Worm (Caenorhabditis elegans): ENCODE data around the gene tebp-2.

Gene tebp-2

DNA sequence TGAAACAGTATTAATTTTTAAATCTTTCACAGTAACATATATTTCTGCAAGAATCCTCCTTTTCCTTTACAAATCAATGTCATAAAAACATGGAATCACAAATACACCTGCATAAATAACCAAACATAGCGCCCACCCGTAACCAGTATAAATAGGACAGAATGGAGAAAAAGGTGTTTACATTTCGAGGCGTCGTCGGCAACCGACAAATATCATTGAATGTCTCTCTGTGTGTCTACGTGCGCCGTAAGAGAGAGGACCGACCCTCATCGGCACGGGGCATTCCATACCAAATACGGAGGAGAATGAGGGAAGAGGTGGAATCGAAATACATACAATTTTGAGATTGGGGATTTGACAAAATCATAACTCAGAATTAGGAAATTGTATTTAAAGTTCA is 23.7 kb downstream of the tebp-2 start:
- TF ChIP-seq zfp-3 (GFP tag; conservative IDR thresholded peaks at IDR 0.05) = no peak
- TF ChIP-seq nhr-6 (tag; optimal IDR thresholded peaks at IDR 0.05) = peak; percentile 11

DNA sequence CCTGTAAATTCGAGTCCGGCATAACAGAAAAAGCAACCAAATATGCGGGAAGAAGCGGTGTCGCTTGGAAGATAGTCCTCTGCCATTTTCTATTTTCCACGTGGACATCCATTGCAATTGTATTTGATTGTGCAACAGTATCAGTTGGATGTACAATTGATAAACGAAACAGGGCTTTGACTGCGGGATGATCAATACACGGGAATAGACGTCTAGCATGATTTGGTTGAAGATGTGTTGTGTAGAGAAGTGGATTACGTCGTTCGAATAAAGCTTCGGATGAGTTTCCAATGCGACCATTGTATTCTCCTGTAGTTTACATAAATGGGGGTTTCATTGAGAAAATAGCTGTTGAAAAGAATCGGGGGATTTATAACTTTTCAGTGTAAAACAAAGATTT is 31.3 kb downstream of the tebp-2 start:
- TF ChIP-seq unc-62 (GFP tag; optimal IDR thresholded peaks at IDR 0.05 in 1 of 2) = peak in 1 of 2 experiments; percentile 93
- TF ChIP-seq unc-62 (tag; optimal IDR thresholded peaks at IDR 0.05) = no peak
- TF ChIP-seq zip-11 (GFP tag; IDR thresholded peaks at IDR 0.05) = no peak
- TF ChIP-seq nhr-11 (tag; optimal IDR thresholded peaks at IDR 0.05) = no peak

- TF ChIP-seq lim-7 (GFP tag; IDR thresholded peaks at IDR 0.05) = no peak
- TF ChIP-seq mes-2 (tag; optimal IDR thresholded peaks at IDR 0.05; ENCODE audit: poor library complexity, severe bottlenecking) = no peak
- TF ChIP-seq Y75B8A.6 (GFP tag; IDR thresholded peaks at IDR 0.05) = no peak
- no peak for TF ChIP-seq pha-4 (GFP tag; IDR thresholded peaks at IDR 0.05)
- TF ChIP-seq pha-4 (tag; optimal IDR thresholded peaks at IDR 0.05) = no peak
- no peak for TF ChIP-seq jun-1 (tag; optimal IDR thresholded peaks at IDR 0.05)
- TF ChIP-seq cey-2 (tag; optimal IDR thresholded peaks at IDR 0.05; ENCODE audit: borderline replicate concordance, insufficient read depth) = no peak
- no peak for TF ChIP-seq egl-27 (tag; optimal IDR thresholded peaks at IDR 0.05)
- no peak for TF ChIP-seq nhr-237 (tag; optimal IDR thresholded peaks at IDR 0.05)
- TF ChIP-seq ZK337.2 (GFP tag; IDR thresholded peaks at IDR 0.05) = no peak
- no peak for TF ChIP-seq snpc-4 (tag; optimal IDR thresholded peaks at IDR 0.05)
- TF ChIP-seq unc-62 (GFP tag; optimal IDR thresholded peaks at IDR 0.05 in 1 of 2) = no peak
- TF ChIP-seq unc-62 (tag; optimal IDR thresholded peaks at IDR 0.05) = no peak
Measured at ce11 chrIV:5574033-5574432, 32.6 kb downstream of the tebp-2 start, which contains the start of gene T12E12.6. TSS of gene T12E12.6 (minus strand) at chrIV:5574133.

DNA sequence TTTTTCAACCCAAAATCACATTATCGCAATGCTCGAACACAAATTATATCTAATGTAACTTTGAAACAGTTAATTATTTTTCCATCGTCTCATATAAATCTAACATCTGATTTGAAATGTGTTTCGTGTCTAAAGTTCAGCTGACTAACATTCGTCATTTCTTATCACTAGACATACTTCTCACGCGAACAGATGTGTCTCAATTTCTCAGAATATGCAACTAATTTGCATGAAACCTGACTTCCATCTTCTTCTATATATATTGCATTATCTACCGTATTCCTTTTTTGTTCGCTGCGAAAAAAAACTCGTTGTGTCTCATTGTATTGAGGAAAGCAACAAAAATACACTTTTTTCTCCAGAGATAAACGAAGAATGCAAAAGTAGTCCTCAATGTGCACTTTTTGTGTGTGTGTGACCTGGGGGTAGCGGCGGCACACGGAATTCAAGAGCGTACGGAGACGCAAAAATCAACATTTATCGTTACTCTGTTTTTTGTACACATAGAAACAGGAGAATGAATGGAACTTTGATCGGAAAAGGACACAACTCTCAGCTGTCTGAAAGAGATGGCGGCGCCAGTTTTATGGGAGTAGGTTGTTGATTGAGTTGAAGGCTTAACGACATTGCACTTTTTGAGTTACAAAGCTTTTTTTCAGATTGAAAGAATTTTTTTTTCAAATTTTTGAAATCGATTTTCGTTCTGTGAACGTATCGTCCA is 39.3 kb downstream of the tebp-2 start:
- TF ChIP-seq hlh-11 (tag; optimal IDR thresholded peaks at IDR 0.05) = no peak
- no peak for TF ChIP-seq F10B5.3 (tag; optimal IDR thresholded peaks at IDR 0.05)
- TF ChIP-seq nhr-77 (tag; optimal IDR thresholded peaks at IDR 0.05) = no peak
- no peak for TF ChIP-seq daf-16 (GFP tag; optimal IDR thresholded peaks at IDR 0.05)
- peak; percentile 65 for TF ChIP-seq daf-16 (tag; optimal IDR thresholded peaks at IDR 0.05)
- no peak for TF ChIP-seq dmd-6 (GFP tag; IDR thresholded peaks at IDR 0.05)
- no peak for TF ChIP-seq lir-3 (tag; optimal IDR thresholded peaks at IDR 0.05)
- peak; percentile 37 for TF ChIP-seq nhr-28 (tag; optimal IDR thresholded peaks at IDR 0.05)
- no peak for TF ChIP-seq hmg-1.1 (GFP tag; IDR thresholded peaks at IDR 0.05)
- TF ChIP-seq nhr-41 (GFP tag; IDR thresholded peaks at IDR 0.05) = no peak
- no peak for TF ChIP-seq lsy-2 (tag; optimal IDR thresholded peaks at IDR 0.05)
- peak; percentile 14 for TF ChIP-seq sdz-12 (GFP tag; optimal IDR thresholded peaks at IDR 0.05)
- no peak for TF ChIP-seq ama-1 (optimal IDR thresholded peaks at IDR 0.05)
- TF ChIP-seq F49E8.2 (tag; optimal IDR thresholded peaks at IDR 0.05; ENCODE audit: borderline replicate concordance) = no peak
- TF ChIP-seq R02D3.7 (tag; optimal IDR thresholded peaks at IDR 0.05) = no peak
- TF ChIP-seq rbr-2 (tag; optimal IDR thresholded peaks at IDR 0.05) = no peak
- peak in 1 of 2 experiments; percentile 95 for TF ChIP-seq unc-62 (GFP tag; optimal IDR thresholded peaks at IDR 0.05 in 1 of 2)
- no peak for TF ChIP-seq unc-62 (tag; optimal IDR thresholded peaks at IDR 0.05)
- TF ChIP-seq ZK337.2 (GFP tag; IDR thresholded peaks at IDR 0.05) = no peak
- TF ChIP-seq fos-1 (tag; optimal IDR thresholded peaks at IDR 0.05) = no peak
- no peak for TF ChIP-seq hif-1 (tag; optimal IDR thresholded peaks at IDR 0.05)
- no peak for TF ChIP-seq dpl-1 (GFP tag; optimal IDR thresholded peaks at IDR 0.05)
- peak; percentile 45 for TF ChIP-seq hlh-30 (tag; optimal IDR thresholded peaks at IDR 0.05; ENCODE audit: insufficient read depth)
- TF ChIP-seq ztf-11 (tag; optimal IDR thresholded peaks at IDR 0.05) = no peak
- TF ChIP-seq dmd-8 (GFP tag; IDR thresholded peaks at IDR 0.05) = no peak
- TF ChIP-seq jun-1 (tag; optimal IDR thresholded peaks at IDR 0.05) = no peak
- no peak for TF ChIP-seq spr-3 (GFP tag; optimal IDR thresholded peaks at IDR 0.05)
- TF ChIP-seq ceh-82 (tag; optimal IDR thresholded peaks at IDR 0.05) = no peak
- no peak for TF ChIP-seq skn-1 (tag; optimal IDR thresholded peaks at IDR 0.05)
- TF ChIP-seq ztf-7 (tag; optimal IDR thresholded peaks at IDR 0.05) = no peak
- TF ChIP-seq egl-43 (GFP tag; IDR thresholded peaks at IDR 0.05) = no peak
- no peak for TF ChIP-seq Y5F2A.4 (GFP tag; optimal IDR thresholded peaks at IDR 0.05)
- no peak for TF ChIP-seq mxl-3 (GFP tag; optimal IDR thresholded peaks at IDR 0.05)
